Fruit fly (Drosophila melanogaster) whole organism, pupa: ENCODE results near the gene CG13919.

ENCODE experiments used
- CG10348 ChIP-seq: fragments of 200-800 bp; sonication (Bioruptor generic); IDR thresholded peaks from 2 replicates; pipeline ENCODE4 v1.3.6; 2022; ENCODE audit warnings: missing biosample characterization, missing genetic modification characterization
- CG12605 ChIP-seq: fragments of 200-800 bp; sonication (Bioruptor generic); IDR thresholded peaks from 2 replicates; pipeline ENCODE4 v1.3.6; 2022; ENCODE audit warnings: missing biosample characterization, missing genetic modification characterization
- CG14655 ChIP-seq: fragments of 200-800 bp; sonication (Bioruptor generic); optimal IDR thresholded peaks from 3 replicates; lab custom pipeline; 2017; ENCODE audit warnings: mild to moderate bottlenecking, missing biosample characterization, missing genetic modification reagents, missing genetic modification characterization
- CG17806 ChIP-seq: fragments of 200-800 bp; sonication (Bioruptor generic); optimal IDR thresholded peaks from 2 replicates; lab custom pipeline; 2018; ENCODE audit warnings: missing biosample characterization, mild to moderate bottlenecking, missing genetic modification characterization, moderate library complexity
- CG8301 ChIP-seq: fragments of 200-800 bp; sonication (Bioruptor generic); optimal IDR thresholded peaks from 2 replicates; lab custom pipeline; 2018; ENCODE audit warnings: missing biosample characterization, mild to moderate bottlenecking, missing genetic modification characterization
- EcR ChIP-seq: fragments of 200-800 bp; sonication (Bioruptor generic); optimal IDR thresholded peaks from 3 replicates; lab custom pipeline; 2019; ENCODE audit warnings: missing biosample characterization, missing genetic modification characterization, mild to moderate bottlenecking, moderate library complexity, missing genetic modification reagents
- Pif1B ChIP-seq: fragments of 200-800 bp; sonication (Bioruptor generic); optimal IDR thresholded peaks from 3 replicates; lab custom pipeline; 2016; ENCODE audit warnings: missing biosample characterization, missing genetic modification characterization
- fd96Ca ChIP-seq: fragments of 200-800 bp; sonication (Bioruptor generic); IDR thresholded peaks from 3 replicates; pipeline ENCODE4 v1.3.6; 2022; ENCODE audit warnings: missing biosample characterization, missing genetic modification characterization
- rn ChIP-seq: fragments of 200-800 bp; sonication (Bioruptor generic); IDR thresholded peaks from 2 replicates; pipeline ENCODE4 v1.3.6; 2022; ENCODE audit warnings: missing biosample characterization, missing genetic modification characterization

DNA sequence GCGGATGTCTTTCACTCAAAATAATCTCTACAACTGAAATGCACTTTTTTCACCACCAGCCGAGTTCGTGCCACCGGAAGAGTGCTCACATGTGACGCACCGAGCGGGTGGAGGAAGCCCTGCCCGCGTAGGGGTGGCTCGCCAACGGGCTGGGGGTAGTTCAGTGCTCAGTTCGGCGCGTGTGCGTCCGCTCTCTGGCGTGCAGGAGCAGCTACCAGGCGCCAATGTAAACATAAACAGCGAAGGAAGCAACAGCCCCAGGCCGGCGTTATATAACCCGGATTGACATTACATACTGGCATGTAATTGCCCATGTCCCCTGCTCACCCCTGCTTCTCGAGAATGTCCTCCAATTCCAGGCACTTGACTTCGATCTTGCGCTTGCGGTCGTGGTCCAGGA lies 18.9 kb downstream of the CG13919 start:
- TF ChIP-seq fd96Ca (GFP tag; lab: Robert Waterston, UW) (0 out of 3 replicates have a peak, but pooled peaks have one; percentile 17), CG17806 (no peak), Pif1B (GFP tag; lab: Kevin White, UChicago) (no peak), rn (no peak), CG12605 (GFP tag; lab: Robert Waterston, UW) (no peak), EcR (GFP tag; lab: Kevin White, UChicago) (no peak), CG14655 (GFP tag; lab: Kevin White, UChicago) (no peak), CG8301 (tag; lab: Kevin White, UChicago) (no peak), CG10348 (GFP tag; lab: Robert Waterston, UW) (no peak)
